Worm (Caenorhabditis elegans): ENCODE measurements around the gene ZK354.7.
A peak's percentile ranks its signal among the peaks of the same experiment; 100 is the strongest.

ZK354.7 gene

ce11 chrIV:5334518-5334917 lies 31.6 kb upstream of the ZK354.7 start (continued):
- peak; percentile 61 for TF ChIP-seq dve-1 (tag; optimal IDR thresholded peaks at IDR 0.05; ENCODE audit: insufficient read depth)
- TF ChIP-seq unc-62 (GFP tag; optimal IDR thresholded peaks at IDR 0.05 in 1 of 2) = peak in 1 of 2 experiments; percentile 19
- no peak for TF ChIP-seq unc-62 (tag; optimal IDR thresholded peaks at IDR 0.05)
- peak; percentile 6 to 34 for TF ChIP-seq daf-16 (GFP tag; optimal IDR thresholded peaks at IDR 0.05)
- peak; percentile 50 for TF ChIP-seq daf-16 (tag; optimal IDR thresholded peaks at IDR 0.05)
- TF ChIP-seq lin-1 (GFP tag; IDR thresholded peaks at IDR 0.05) = no peak
- no peak for TF ChIP-seq nhr-6 (tag; optimal IDR thresholded peaks at IDR 0.05)
- TF ChIP-seq duxl-1 (tag; optimal IDR thresholded peaks at IDR 0.05; ENCODE audit: poor library complexity) = peak; percentile 25
- peak; percentile 83 for TF ChIP-seq hmg-1.1 (GFP tag; IDR thresholded peaks at IDR 0.05)
- TF ChIP-seq snpc-1.2 (GFP tag; IDR thresholded peaks at IDR 0.05) = peak; percentile 96
- TF ChIP-seq mxl-2 (GFP tag; conservative IDR thresholded peaks at IDR 0.05) = no peak
- TF ChIP-seq php-3 (GFP tag; IDR thresholded peaks at IDR 0.05) = 0 out of 2 replicates have a peak, but pooled peaks have one; percentile 27
- TF ChIP-seq madf-5 (GFP tag; IDR thresholded peaks at IDR 0.05) = no peak
- TF ChIP-seq unc-39 (tag; optimal IDR thresholded peaks at IDR 0.05) = no peak
- TF ChIP-seq spr-1 (tag; optimal IDR thresholded peaks at IDR 0.05) = no peak
- peak; percentile 62 for TF ChIP-seq mep-1 (tag; optimal IDR thresholded peaks at IDR 0.05)
- no peak for TF ChIP-seq F44E2.7 (GFP tag; IDR thresholded peaks at IDR 0.05)
- TF ChIP-seq F49E8.2 (tag; optimal IDR thresholded peaks at IDR 0.05; ENCODE audit: borderline replicate concordance) = no peak
- TF ChIP-seq nhr-48 (tag; optimal IDR thresholded peaks at IDR 0.05) = peak; percentile 4
- peak; percentile 49 for TF ChIP-seq hlh-11 (tag; optimal IDR thresholded peaks at IDR 0.05)
- peak; percentile 24 for TF ChIP-seq gei-8 (GFP tag; optimal IDR thresholded peaks at IDR 0.05)
- no peak for TF ChIP-seq ceh-82 (tag; optimal IDR thresholded peaks at IDR 0.05)
- no peak for TF ChIP-seq egl-27 (tag; optimal IDR thresholded peaks at IDR 0.05)

ce11 chrIV:5333484-5333883 lies 30.6 kb upstream of the ZK354.7 start:
- TF ChIP-seq nhr-28 (tag; optimal IDR thresholded peaks at IDR 0.05) = peak; percentile 13
- peak; percentile 45 for TF ChIP-seq hlh-30 (tag; optimal IDR thresholded peaks at IDR 0.05; ENCODE audit: insufficient read depth)
- TF ChIP-seq dve-1 (tag; optimal IDR thresholded peaks at IDR 0.05; ENCODE audit: insufficient read depth) = no peak
- peak; percentile 31; the same call in 1 of the 2 replicates for TF ChIP-seq ceh-20 (GFP tag; IDR thresholded peaks at IDR 0.05)
- TF ChIP-seq hif-1 (tag; optimal IDR thresholded peaks at IDR 0.05) = no peak
- peak in 1 of 2 experiments; percentile 38 for TF ChIP-seq mdl-1 (tag; optimal IDR thresholded peaks at IDR 0.05)

- TF ChIP-seq zip-2 (tag; optimal IDR thresholded peaks at IDR 0.05) (no peak), ceh-82 (tag; optimal IDR thresholded peaks at IDR 0.05) (no peak), lin-38 (GFP tag; IDR thresholded peaks at IDR 0.05) (no peak), lin-13 (GFP tag; optimal IDR thresholded peaks at IDR 0.05) (no peak), lir-3 (tag; optimal IDR thresholded peaks at IDR 0.05) (no peak), mxl-2 (GFP tag; conservative IDR thresholded peaks at IDR 0.05) (no peak), nhr-76 (tag; optimal IDR thresholded peaks at IDR 0.05) (no peak), egl-27 (tag; optimal IDR thresholded peaks at IDR 0.05) (no peak), mdl-1 (tag; optimal IDR thresholded peaks at IDR 0.05) (no peak), dve-1 (tag; optimal IDR thresholded peaks at IDR 0.05; ENCODE audit: insufficient read depth) (no peak), ceh-62 (tag; optimal IDR thresholded peaks at IDR 0.05) (no peak), snpc-4 (tag; optimal IDR thresholded peaks at IDR 0.05) (no peak), Y5F2A.4 (GFP tag; optimal IDR thresholded peaks at IDR 0.05) (no peak), D1046.2 (GFP tag; IDR thresholded peaks at IDR 0.05) (no peak), unc-39 (tag; optimal IDR thresholded peaks at IDR 0.05) (no peak), saeg-2 (GFP tag; IDR thresholded peaks at IDR 0.05) (no peak), F26F4.8 (GFP tag; conservative IDR thresholded peaks at IDR 0.05) (no peak), F37D6.2 (tag; optimal IDR thresholded peaks at IDR 0.05) (no peak)
Observed at ce11 chrIV:5332178-5332577, 29.2 kb upstream of the ZK354.7 start, which contains the start of gene Y4C6B.3. Gene Y4C6B.3 (plus strand): TSS chrIV:5332478.

Data from whole organism, L4 larva.